Fruit fly (Drosophila melanogaster) whole organism, embryonic: Measurements from ENCODE around the gene FIG4.
A peak's percentile ranks its signal among the peaks of the same experiment; 100 is the strongest.

Source experiments
- B-H2 ChIP-seq: fragments of 200-800 bp; sonication (Bioruptor generic); optimal IDR thresholded peaks from 2 replicates; lab custom pipeline; 2018; ENCODE audit warnings: missing biosample characterization, mild to moderate bottlenecking, missing genetic modification characterization
- C15 ChIP-seq: fragments of 200-800 bp; sonication (Bioruptor generic); IDR thresholded peaks from 3 replicates; pipeline ENCODE4 v1.3.6; 2022; ENCODE audit warnings: missing biosample characterization, missing genetic modification characterization
- CG11085 ChIP-seq: fragments of 200-800 bp; sonication (Bioruptor generic); IDR thresholded peaks from 2 replicates; pipeline ENCODE4 v1.3.6; 2022; ENCODE audit warnings: missing biosample characterization, missing genetic modification characterization
- CG11456 ChIP-seq: fragments of 200-800 bp; sonication (Bioruptor generic); IDR thresholded peaks from 3 replicates; pipeline ENCODE4 v1.3.6; 2022; ENCODE audit warnings: missing biosample characterization, missing genetic modification characterization
- CG12391 ChIP-seq: fragments of 200-800 bp; sonication (Bioruptor generic); optimal IDR thresholded peaks from 3 replicates; lab custom pipeline; 2018; ENCODE audit warnings: missing biosample characterization, mild to moderate bottlenecking, missing genetic modification characterization, moderate library complexity
- CG13123 ChIP-seq: fragments of 200-800 bp; sonication (Bioruptor generic); optimal IDR thresholded peaks from 2 replicates; lab custom pipeline; 2016; ENCODE audit warnings: missing biosample characterization, missing genetic modification characterization
- CG13894 ChIP-seq: fragments of 200-800 bp; sonication (Bioruptor generic); optimal IDR thresholded peaks from 3 replicates; lab custom pipeline; 2018; ENCODE audit warnings: missing biosample characterization, mild to moderate bottlenecking, missing genetic modification characterization, moderate library complexity
- CG14965 ChIP-seq: fragments of 200-800 bp; sonication (Bioruptor generic); optimal IDR thresholded peaks from 2 replicates; lab custom pipeline; 2016; ENCODE audit warnings: missing biosample characterization, missing genetic modification characterization, borderline replicate concordance
- CG15479 ChIP-seq: fragments of 200-800 bp; sonication (Bioruptor generic); optimal IDR thresholded peaks from 3 replicates; lab custom pipeline; 2019; ENCODE audit warnings: missing biosample characterization, mild to moderate bottlenecking, missing genetic modification characterization, moderate library complexity
- CG1602 ChIP-seq: fragments of 200-800 bp; sonication (Bioruptor generic); optimal IDR thresholded peaks from 3 replicates; lab custom pipeline; 2016; ENCODE audit warnings: missing biosample characterization, missing genetic modification characterization
- CG16815 ChIP-seq: fragments of 200-800 bp; sonication (Bioruptor generic); optimal IDR thresholded peaks from 3 replicates; lab custom pipeline; 2017; ENCODE audit warnings: missing biosample characterization, mild to moderate bottlenecking, missing genetic modification characterization
- CG17385 ChIP-seq: fragments of 200-800 bp; sonication (Bioruptor generic); optimal IDR thresholded peaks from 3 replicates; lab custom pipeline; 2018; ENCODE audit warnings: missing biosample characterization, mild to moderate bottlenecking, missing genetic modification characterization
- CG17568 ChIP-seq: fragments of 200-800 bp; sonication (Bioruptor generic); optimal IDR thresholded peaks from 2 replicates; lab custom pipeline; 2018; ENCODE audit warnings: missing biosample characterization, mild to moderate bottlenecking, missing genetic modification characterization, moderate library complexity
- CG17612 ChIP-seq: fragments of 200-800 bp; sonication (Bioruptor generic); IDR thresholded peaks from 2 replicates; pipeline ENCODE4 v1.3.6; 2022; ENCODE audit warnings: missing biosample characterization, missing genetic modification characterization
- CG30403 ChIP-seq: fragments of 200-800 bp; sonication (Bioruptor generic); optimal IDR thresholded peaks from 3 replicates; lab custom pipeline; 2016; ENCODE audit warnings: missing biosample characterization, missing genetic modification characterization
- CG3847 ChIP-seq: fragments of 200-800 bp; sonication (Bioruptor generic); IDR thresholded peaks from 2 replicates; pipeline ENCODE4 v1.3.6; 2022; ENCODE audit warnings: missing biosample characterization, missing genetic modification characterization
- CG7357 ChIP-seq: fragments of 200-800 bp; sonication (Bioruptor generic); IDR thresholded peaks from 3 replicates; pipeline ENCODE4 v1.3.6; 2022; ENCODE audit warnings: missing biosample characterization, missing genetic modification characterization
- CG7987 ChIP-seq: fragments of 200-800 bp; sonication (Bioruptor generic); optimal IDR thresholded peaks from 2 replicates; lab custom pipeline; 2018; ENCODE audit warnings: missing biosample characterization, mild to moderate bottlenecking, missing genetic modification characterization, moderate library complexity
- CG8089 ChIP-seq: fragments of 200-800 bp; sonication (Bioruptor generic); optimal IDR thresholded peaks from 3 replicates; lab custom pipeline; 2016; ENCODE audit warnings: missing biosample characterization, missing genetic modification characterization
- CG8281 ChIP-seq: fragments of 200-800 bp; sonication (Bioruptor generic); optimal IDR thresholded peaks from 2 replicates; lab custom pipeline; 2018; ENCODE audit warnings: missing biosample characterization, mild to moderate bottlenecking, missing genetic modification characterization, moderate library complexity
- CG8388 ChIP-seq: fragments of 200-800 bp; sonication (Bioruptor generic); optimal IDR thresholded peaks from 2 replicates; lab custom pipeline; 2019; ENCODE audit warnings: missing biosample characterization, mild to moderate bottlenecking, missing genetic modification characterization, moderate library complexity
- Eip74EF ChIP-seq, 2 experiments: fragments of 200-800 bp in 1 of 2; fragments of >200 bp in 1 of 2; sonication (Bioruptor generic) in 1 of 2; optimal IDR thresholded peaks; 2 replicates each; lab custom pipeline; 2017 to 2019; ENCODE audit warnings: missing biosample characterization in 2 of 2, missing genetic modification characterization in 2 of 2, mild to moderate bottlenecking in 1 of 2, moderate library complexity in 1 of 2
- H2.0 ChIP-seq: fragments of 200-800 bp; sonication (Bioruptor generic); IDR thresholded peaks from 2 replicates; pipeline ENCODE4 v1.3.6; 2022; ENCODE audit warnings: missing biosample characterization, missing genetic modification characterization
- Hmr ChIP-seq: fragments of 200-800 bp; sonication (Bioruptor generic); optimal IDR thresholded peaks from 3 replicates; lab custom pipeline; 2017; ENCODE audit warnings: mild to moderate bottlenecking, missing biosample characterization, missing genetic modification reagents, missing genetic modification characterization
- Hr78 ChIP-seq, 2 experiments: fragments of 200-800 bp in 1 of 2; fragments of >200 bp in 1 of 2; sonication (Bioruptor generic) in 1 of 2; optimal IDR thresholded peaks; 2 replicates each; lab custom pipeline; 2017 to 2019; ENCODE audit warnings: missing biosample characterization in 2 of 2, missing genetic modification characterization in 2 of 2, mild to moderate bottlenecking in 1 of 2, moderate library complexity in 1 of 2
- Hsf ChIP-seq: fragments of 200-800 bp; sonication (Bioruptor generic); optimal IDR thresholded peaks from 3 replicates; lab custom pipeline; 2016; ENCODE audit warnings: missing biosample characterization, missing genetic modification characterization
- Mrtf ChIP-seq: fragments of 200-800 bp; sonication (Bioruptor generic); IDR thresholded peaks from 3 replicates; pipeline ENCODE4 v1.3.6; 2022; ENCODE audit warnings: missing biosample characterization, missing genetic modification characterization
- NK7.1 ChIP-seq: fragments of 200-800 bp; sonication (Bioruptor generic); optimal IDR thresholded peaks from 3 replicates; lab custom pipeline; 2016; ENCODE audit warnings: missing biosample characterization, missing genetic modification characterization
- Pdp1 ChIP-seq, 2 experiments: fragments of 200-800 bp; sonication (Bioruptor generic); optimal IDR thresholded peaks; 3 replicates each; lab custom pipeline; 2016; ENCODE audit warnings: missing biosample characterization in 2 of 2, missing genetic modification characterization in 2 of 2, mild to moderate bottlenecking in 1 of 2, moderate library complexity in 1 of 2
- ara ChIP-seq: fragments of 200-800 bp; sonication (Bioruptor generic); IDR thresholded peaks from 2 replicates; pipeline ENCODE4 v1.3.6; 2022; ENCODE audit warnings: missing biosample characterization, missing genetic modification characterization
- bigmax ChIP-seq: fragments of 200-800 bp; sonication (Bioruptor generic); optimal IDR thresholded peaks from 2 replicates; lab custom pipeline; 2018; ENCODE audit warnings: missing biosample characterization, mild to moderate bottlenecking, missing genetic modification characterization
- cad ChIP-seq: fragments of >200 bp; optimal IDR thresholded peaks from 2 replicates; lab custom pipeline; 2017; ENCODE audit warnings: missing biosample characterization, missing genetic modification characterization
- chn ChIP-seq: fragments of 200-800 bp; sonication (Bioruptor generic); optimal IDR thresholded peaks from 2 replicates; lab custom pipeline; 2016; ENCODE audit warnings: missing biosample characterization, missing genetic modification characterization
- ci ChIP-seq: fragments of 200-800 bp; sonication (Bioruptor generic); IDR thresholded peaks from 3 replicates; pipeline ENCODE4 v1.3.6; 2022; ENCODE audit warnings: missing biosample characterization, missing genetic modification characterization
- corto ChIP-seq: fragments of 200-800 bp; sonication (Bioruptor generic); optimal IDR thresholded peaks from 2 replicates; lab custom pipeline; 2016; ENCODE audit warnings: missing biosample characterization, mild to moderate bottlenecking, missing genetic modification characterization, moderate library complexity
- crp ChIP-seq, 2 experiments: fragments of 200-800 bp; sonication (Bioruptor generic); optimal IDR thresholded peaks; 2 replicates in 1 of 2; 3 replicates in 1 of 2; lab custom pipeline; 2017; ENCODE audit warnings: missing biosample characterization in 2 of 2, missing genetic modification characterization in 2 of 2, mild to moderate bottlenecking in 1 of 2, moderate library complexity in 1 of 2
- disco-r ChIP-seq: fragments of 200-800 bp; sonication (Bioruptor generic); optimal IDR thresholded peaks from 2 replicates; lab custom pipeline; 2016; ENCODE audit warnings: missing biosample characterization, missing genetic modification characterization
- gce ChIP-seq: fragments of 200-800 bp; sonication (Bioruptor generic); IDR thresholded peaks from 3 replicates; pipeline ENCODE4 v1.3.6; 2022; ENCODE audit warnings: missing biosample characterization, missing genetic modification characterization
- onecut ChIP-seq: fragments of 200-800 bp; sonication (Bioruptor generic); IDR thresholded peaks from 2 replicates; pipeline ENCODE4 v1.3.6; 2022; ENCODE audit warnings: missing biosample characterization, missing genetic modification characterization
- run ChIP-seq: fragments of 200-800 bp; sonication (Bioruptor generic); optimal IDR thresholded peaks from 3 replicates; lab custom pipeline; 2018; ENCODE audit warnings: missing biosample characterization, mild to moderate bottlenecking, missing genetic modification characterization
- salm ChIP-seq: fragments of 200-800 bp; sonication (Bioruptor generic); optimal IDR thresholded peaks from 2 replicates; lab custom pipeline; 2018; ENCODE audit warnings: missing biosample characterization, mild to moderate bottlenecking, missing genetic modification characterization
- sens-2 ChIP-seq: fragments of 200-800 bp; sonication (Bioruptor generic); IDR thresholded peaks from 2 replicates; pipeline ENCODE4 v1.3.6; 2022; ENCODE audit warnings: missing biosample characterization, missing genetic modification characterization
- sisA ChIP-seq: fragments of 200-800 bp; sonication (Bioruptor generic); IDR thresholded peaks from 2 replicates; pipeline ENCODE4 v1.3.6; 2022; ENCODE audit warnings: missing biosample characterization, missing genetic modification characterization
- sob ChIP-seq: fragments of 200-800 bp; sonication (Bioruptor generic); IDR thresholded peaks from 2 replicates; pipeline ENCODE4 v1.3.6; 2022; ENCODE audit warnings: missing biosample characterization, missing genetic modification characterization
- stwl ChIP-seq: fragments of 200-800 bp; sonication (Bioruptor generic); optimal IDR thresholded peaks from 3 replicates; lab custom pipeline; 2018; ENCODE audit warnings: missing biosample characterization, mild to moderate bottlenecking, missing genetic modification characterization, moderate library complexity
- tap ChIP-seq: fragments of 200-800 bp; optimal IDR thresholded peaks from 3 replicates; lab custom pipeline; 2019; ENCODE audit warnings: missing biosample characterization, mild to moderate bottlenecking, missing genetic modification characterization, moderate library complexity
- unpg ChIP-seq: fragments of 200-800 bp; sonication (Bioruptor generic); optimal IDR thresholded peaks from 3 replicates; lab custom pipeline; 2018; ENCODE audit warnings: missing biosample characterization, mild to moderate bottlenecking, missing genetic modification characterization, moderate library complexity
- vvl ChIP-seq: fragments of 200-800 bp; sonication (Bioruptor generic); IDR thresholded peaks from 2 replicates; pipeline ENCODE4 v1.3.6; 2022; ENCODE audit warnings: missing biosample characterization, missing genetic modification characterization
- wek ChIP-seq: fragments of 200-800 bp; sonication (Bioruptor generic); optimal IDR thresholded peaks from 3 replicates; lab custom pipeline; 2018; ENCODE audit warnings: missing biosample characterization, mild to moderate bottlenecking, missing genetic modification characterization, moderate library complexity
- wor ChIP-seq: fragments of 200-800 bp; sonication (Bioruptor generic); IDR thresholded peaks from 2 replicates; pipeline ENCODE4 v1.3.6; 2022; ENCODE audit warnings: missing biosample characterization, missing genetic modification characterization

The FIG4 gene

DNA sequence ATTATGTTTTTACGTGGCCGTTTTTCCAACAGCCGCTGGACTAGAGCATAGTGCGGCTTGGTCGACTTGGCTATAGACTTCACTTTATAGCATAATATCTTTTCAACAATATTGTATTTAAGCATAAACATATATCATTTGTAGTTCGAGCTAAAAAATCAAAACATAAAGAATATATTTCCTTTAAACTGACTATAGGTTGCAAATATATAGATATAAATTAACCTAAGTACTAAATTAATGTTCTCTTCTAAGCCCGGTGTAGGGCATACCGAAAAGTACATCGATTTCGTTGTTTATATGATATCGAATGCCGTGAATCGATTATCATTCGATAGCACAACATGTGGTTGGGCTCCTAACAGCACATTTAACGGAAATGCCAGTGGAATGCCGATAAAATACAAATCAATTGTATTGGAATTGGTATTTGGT lies 16.4 kb upstream of the FIG4 start, which contains the start of gene MFS18 (continued):
- TF ChIP-seq CG11456 (peak; percentile 98), CG17385 (GFP tag; lab: Kevin White, UChicago) (peak; percentile 92), CG8089 (peak; percentile 71), bigmax (GFP tag; lab: Kevin White, UChicago) (peak; percentile 75), corto (no peak), ci (GFP tag; lab: Robert Waterston, UW) (peak; percentile 99), cad (no peak), B-H2 (peak; percentile 92), H2.0 (peak; percentile 98), wek (GFP tag; lab: Kevin White, UChicago) (peak; percentile 80), CG30403 (GFP tag; lab: Kevin White, UChicago) (peak; percentile 98), CG7987 (peak; percentile 96), crp (GFP tag; optimal IDR thresholded peaks at IDR 0.05; lab: Kevin White, UChicago) (peak; percentile 56 to 77), sens-2 (GFP tag; lab: Robert Waterston, UW) (peak; percentile 97), sob (GFP tag; lab: Robert Waterston, UW) (peak; percentile 98), run (tag; lab: Kevin White, UChicago) (peak; percentile 93), CG8281 (tag; lab: Kevin White, UChicago) (peak; percentile 91), CG16815 (GFP tag; lab: Kevin White, UChicago) (peak; percentile 93), vvl (peak; percentile 100), tap (tag; lab: Kevin White, UChicago) (peak; percentile 98), CG8388 (peak; percentile 96), CG13894 (tag; lab: Kevin White, UChicago) (peak; percentile 95), Pdp1 (GFP tag; optimal IDR thresholded peaks at IDR 0.05; lab: Kevin White, UChicago) (peak; percentile 85 to 87), CG11085 (GFP tag; lab: Robert Waterston, UW) (peak; percentile 98), Mrtf (GFP tag; lab: Robert Waterston, UW) (peak; percentile 96), sisA (peak; percentile 99), CG17568 (GFP tag; lab: Kevin White, UChicago) (no peak), disco-r (GFP tag; lab: Kevin White, UChicago) (peak; percentile 65), Hsf (GFP tag; lab: Kevin White, UChicago) (peak; percentile 94), ara (GFP tag; lab: Robert Waterston, UW) (peak; percentile 99), Hmr (GFP tag; lab: Kevin White, UChicago) (peak; percentile 97), onecut (GFP tag; lab: Robert Waterston, UW) (peak; percentile 89), wor (GFP tag; lab: Robert Waterston, UW) (peak; percentile 99), CG7357 (GFP tag; lab: Robert Waterston, UW) (peak; percentile 96), CG12391 (peak; percentile 98), gce (GFP tag; lab: Robert Waterston, UW) (peak; percentile 98), Hr78 (GFP tag; optimal IDR thresholded peaks at IDR 0.05; lab: Kevin White, UChicago) (no peak), Eip74EF (GFP tag; optimal IDR thresholded peaks at IDR 0.05; lab: Kevin White, UChicago) (peak in 1 of 2 experiments; percentile 94), salm (tag; lab: Kevin White, UChicago) (peak; percentile 89), CG17612 (GFP tag; lab: Robert Waterston, UW) (peak; percentile 98), CG14965 (GFP tag; lab: Kevin White, UChicago) (no peak), CG15479 (GFP tag; lab: Kevin White, UChicago) (peak; percentile 2), stwl (tag; lab: Kevin White, UChicago) (peak; percentile 94), CG13123 (GFP tag; lab: Kevin White, UChicago) (peak; percentile 93), CG3847 (peak; percentile 97), C15 (GFP tag; lab: Robert Waterston, UW) (peak; percentile 98), chn (peak; percentile 93), NK7.1 (GFP tag; lab: Kevin White, UChicago) (peak; percentile 92), CG1602 (GFP tag; lab: Kevin White, UChicago) (peak; percentile 97), unpg (peak; percentile 96)
